Worm (Caenorhabditis elegans): ENCODE data around the gene F23H12.5.

Gene F23H12.5

ce11 chrV:12408525-12408924, 50.1 kb downstream of the F23H12.5 start, which contains the start of gene cdr-4:
cdr-4 (minus strand) TSS chrV:12408625.
- TF ChIP-seq nhr-6 (tag; optimal IDR thresholded peaks at IDR 0.05), result no peak

ce11 chrV:12408996-12409395, 50.5 kb downstream of the F23H12.5 start:
- TF ChIP-seq lsy-2 (tag; optimal IDR thresholded peaks at IDR 0.05), result peak in 1 of 2 experiments; percentile 48
- TF ChIP-seq sma-3 (GFP tag; optimal IDR thresholded peaks at IDR 0.05), result no peak
- TF ChIP-seq unc-55 (GFP tag; optimal IDR thresholded peaks at IDR 0.05), result peak; percentile 53
- TF ChIP-seq gmeb-1 (tag; optimal IDR thresholded peaks at IDR 0.05), result peak; percentile 7
- peak; percentile 44 for TF ChIP-seq fos-1 (tag; optimal IDR thresholded peaks at IDR 0.05)
- peak; percentile 37 for TF ChIP-seq C34F6.9 (tag; optimal IDR thresholded peaks at IDR 0.05)
- TF ChIP-seq mbf-1 (tag; optimal IDR thresholded peaks at IDR 0.05), result no peak
- no peak for TF ChIP-seq nhr-11 (tag; optimal IDR thresholded peaks at IDR 0.05)
- peak; percentile 83 for TF ChIP-seq nhr-129 (tag; optimal IDR thresholded peaks at IDR 0.05)
- peak; percentile 51 for TF ChIP-seq sma-9 (GFP tag; optimal IDR thresholded peaks at IDR 0.05)
- no peak for TF ChIP-seq sma-9 (tag; optimal IDR thresholded peaks at IDR 0.05)

ce11 chrV:12410416-12411001, 52.1 kb downstream of the F23H12.5 start, which contains the start of gene hrg-2:
hrg-2 (minus strand) TSS chrV:12410513.
- TF ChIP-seq mdl-1 (tag; optimal IDR thresholded peaks at IDR 0.05), result no peak
- TF ChIP-seq sma-9 (GFP tag; optimal IDR thresholded peaks at IDR 0.05), result peak; percentile 55
- no peak for TF ChIP-seq sma-9 (tag; optimal IDR thresholded peaks at IDR 0.05)
- no peak for TF ChIP-seq lin-39 (tag; optimal IDR thresholded peaks at IDR 0.05)
- TF ChIP-seq nhr-21 (tag; optimal IDR thresholded peaks at IDR 0.05), result peak; percentile 24
- TF ChIP-seq lsy-2 (tag; optimal IDR thresholded peaks at IDR 0.05), result peak in 1 of 2 experiments; percentile 12
- peak; percentile 85 for TF ChIP-seq nhr-25 (tag; optimal IDR thresholded peaks at IDR 0.05)
- no peak for TF ChIP-seq unc-55 (GFP tag; optimal IDR thresholded peaks at IDR 0.05)
- peak; percentile 96 for TF ChIP-seq nhr-129 (tag; optimal IDR thresholded peaks at IDR 0.05)

ce11 chrV:12411909-12412308, 53.5 kb downstream of the F23H12.5 start, which contains the start of gene cdr-7:
cdr-7 (minus strand) TSS chrV:12412113.
- no peak for TF ChIP-seq ztf-4 (tag; optimal IDR thresholded peaks at IDR 0.05)
- TF ChIP-seq sma-9 (GFP tag; optimal IDR thresholded peaks at IDR 0.05), result peak; percentile 42
- no peak for TF ChIP-seq sma-9 (tag; optimal IDR thresholded peaks at IDR 0.05)
- TF ChIP-seq nhr-25 (tag; optimal IDR thresholded peaks at IDR 0.05), result peak; percentile 12
- peak; percentile 13 for TF ChIP-seq blmp-1 (tag; optimal IDR thresholded peaks at IDR 0.05; ENCODE audit: insufficient read depth)
- no peak for TF ChIP-seq ceh-82 (tag; optimal IDR thresholded peaks at IDR 0.05)
- TF ChIP-seq lin-39 (tag; optimal IDR thresholded peaks at IDR 0.05), result no peak

ce11 chrV:12412321-12412720, 53.9 kb downstream of the F23H12.5 start:
- no peak for TF ChIP-seq nhr-77 (tag; optimal IDR thresholded peaks at IDR 0.05)
- no peak for TF ChIP-seq snpc-4 (tag; optimal IDR thresholded peaks at IDR 0.05)
- TF ChIP-seq skn-1 (tag; optimal IDR thresholded peaks at IDR 0.05), result no peak
